Fruit fly (Drosophila melanogaster): Measurements from ENCODE around the gene Tsp.
A peak's percentile ranks its signal among the peaks of the same experiment; 100 is the strongest.

DNA sequence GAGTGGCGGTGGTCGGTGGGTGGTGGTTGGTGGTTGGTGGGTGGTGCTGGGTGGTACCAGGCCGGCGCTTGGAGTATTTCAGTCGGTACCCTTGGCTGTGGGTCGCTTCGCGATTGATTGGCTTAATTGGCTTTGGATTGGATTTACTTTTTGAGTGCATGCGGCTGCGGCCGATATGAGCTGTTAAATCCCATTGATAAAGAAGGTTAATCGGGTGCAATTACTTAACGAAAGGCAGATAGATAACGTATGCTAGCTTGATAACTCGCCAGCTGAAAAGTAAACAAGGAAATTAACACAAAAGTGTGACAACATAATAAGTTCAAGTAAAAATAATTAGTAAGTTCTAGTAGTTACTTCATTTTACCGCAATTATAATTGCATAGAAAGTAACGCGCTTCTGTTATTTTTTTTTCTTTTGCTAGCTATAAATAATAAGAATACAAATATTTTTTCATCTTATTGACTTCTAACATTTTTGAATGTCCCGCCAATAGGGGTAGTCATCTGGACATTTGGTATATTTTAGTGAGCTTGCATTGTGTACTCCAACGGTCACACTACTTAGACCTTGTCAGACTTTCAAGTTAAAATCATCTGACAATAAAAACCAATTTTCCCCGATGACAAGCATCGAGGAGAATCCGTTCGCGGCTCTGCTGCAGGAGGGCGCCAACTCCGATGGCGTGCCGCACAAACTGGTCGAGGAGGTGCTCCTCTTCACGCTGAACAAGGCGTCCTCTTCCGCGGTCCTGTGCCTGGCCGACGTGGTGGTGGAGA is 50.7 kb downstream of the Tsp start, which contains the start of the genes CG31636 and Ube4A:
- TF ChIP-seq rgr (GFP tag; optimal IDR thresholded peaks at IDR 0.05) (no peak), CG32264 (GFP tag; optimal IDR thresholded peaks at IDR 0.05) (no peak), Jra (GFP tag; optimal IDR thresholded peaks at IDR 0.05) (no peak), dsf (GFP tag; optimal IDR thresholded peaks at IDR 0.05; ENCODE audit: borderline replicate concordance) (no peak), psq (GFP tag; optimal IDR thresholded peaks at IDR 0.05) (no peak), lola (GFP tag; optimal IDR thresholded peaks at IDR 0.05) (no peak), h (GFP tag; optimal IDR thresholded peaks at IDR 0.05) (no peak), fru (GFP tag; optimal IDR thresholded peaks at IDR 0.05) (no peak), Rel (GFP tag; optimal IDR thresholded peaks at IDR 0.05) (no peak), Rel (tag; optimal IDR thresholded peaks at IDR 0.05) (peak; percentile 51)
